Fruit fly (Drosophila melanogaster): ENCODE data around the gene pip.

The pip gene

dm6 chr3L:19337398-19338086, at the start of gene pip (continued):
- TF ChIP-seq CG33213 (GFP tag; optimal IDR thresholded peaks at IDR 0.05) (peak; percentile 30), grn (GFP tag; optimal IDR thresholded peaks at IDR 0.05) (peak; percentile 26), CG13287 (GFP tag; IDR thresholded peaks at IDR 0.05; ENCODE audit: partially characterized antibody) (no peak), Sox102F (GFP tag; optimal IDR thresholded peaks at IDR 0.05) (peak; percentile 10), CG17359 (tag; optimal IDR thresholded peaks at IDR 0.05) (peak; percentile 52), run (tag; optimal IDR thresholded peaks at IDR 0.05) (peak; percentile 2), Awh (GFP tag; IDR thresholded peaks at IDR 0.05) (0 out of 2 replicates have a peak, but pooled peaks have one; percentile 7), CG12071 (GFP tag; optimal IDR thresholded peaks at IDR 0.05) (peak; percentile 81), eyg (GFP tag; optimal IDR thresholded peaks at IDR 0.05) (peak; percentile 63), Myb (GFP tag; optimal IDR thresholded peaks at IDR 0.05) (no peak), z (GFP tag; IDR thresholded peaks at IDR 0.05) (no peak), CG18476 (GFP tag; optimal IDR thresholded peaks at IDR 0.05) (peak; percentile 38)

dm6 chr3L:19350579-19350978, 13.2 kb upstream of the pip start:
- no peak for TF ChIP-seq CG12071 (GFP tag; optimal IDR thresholded peaks at IDR 0.05)
- no peak for TF ChIP-seq crp (GFP tag; optimal IDR thresholded peaks at IDR 0.05)
- TF ChIP-seq CG8478 (optimal IDR thresholded peaks at IDR 0.05): peak; percentile 2
- TF ChIP-seq crol (GFP tag; IDR thresholded peaks at IDR 0.05): 0 out of 2 replicates have a peak, but pooled peaks have one; percentile 9
- TF ChIP-seq twi (tag; optimal IDR thresholded peaks at IDR 0.05): peak; percentile 18
- peak; percentile 3 for TF ChIP-seq Hr39 (optimal IDR thresholded peaks at IDR 0.05)
- TF ChIP-seq sens (GFP tag): peak; percentile 3

DNA sequence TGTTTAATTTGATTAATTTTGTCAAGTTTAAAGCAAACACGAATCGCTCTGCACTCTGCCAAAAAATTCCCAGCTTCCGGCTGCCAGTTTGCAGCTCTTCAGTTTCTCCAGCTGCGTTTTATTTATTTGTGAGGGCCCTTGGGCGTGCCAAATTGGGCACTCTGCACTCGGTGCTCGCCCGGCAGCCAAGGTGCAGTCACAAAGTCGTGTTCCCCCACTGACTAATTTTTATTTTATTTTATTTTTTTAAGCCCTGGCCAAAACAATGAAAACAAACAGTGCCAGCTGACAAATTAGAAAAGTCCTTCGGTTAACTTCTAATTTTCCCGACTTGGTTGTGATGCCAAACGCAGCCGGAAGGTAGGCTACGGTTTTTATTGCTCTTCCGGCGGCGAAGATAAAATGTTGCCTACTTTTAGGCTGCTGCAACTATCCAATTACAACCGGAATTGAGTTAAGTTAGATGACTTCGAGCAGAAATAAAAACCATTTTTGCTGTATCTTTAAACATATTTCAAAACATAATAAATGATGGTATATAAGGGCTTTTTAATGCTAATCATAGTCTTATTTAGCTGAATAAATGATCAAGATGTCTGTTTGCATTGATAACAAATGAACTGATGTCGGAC, 12.2 kb upstream of the pip start:
- TF ChIP-seq sc (optimal IDR thresholded peaks at IDR 0.05) (no peak), sc (GFP tag; optimal IDR thresholded peaks at IDR 0.05) (no peak), CG6689 (GFP tag; IDR thresholded peaks at IDR 0.05) (no peak), ro (GFP tag; IDR thresholded peaks at IDR 0.05) (no peak), CG7271 (tag; optimal IDR thresholded peaks at IDR 0.05) (peak; percentile 62), Oaz (GFP tag; IDR thresholded peaks at IDR 0.05) (no peak), trem (tag; optimal IDR thresholded peaks at IDR 0.05) (peak; percentile 28), tna (GFP tag; IDR thresholded peaks at IDR 0.05; ENCODE audit: partially characterized antibody) (no peak), CG17612 (GFP tag; IDR thresholded peaks at IDR 0.05) (peak; percentile 37; the same call in 1 of the 2 replicates), CG12744 (GFP tag; optimal IDR thresholded peaks at IDR 0.05) (no peak), pb (GFP tag; optimal IDR thresholded peaks at IDR 0.05) (peak; percentile 44), CG16863 (GFP tag; optimal IDR thresholded peaks at IDR 0.05) (no peak), CG3847 (GFP tag; IDR thresholded peaks at IDR 0.05) (0 out of 2 replicates have a peak, but pooled peaks have one; percentile 14), pan (optimal IDR thresholded peaks at IDR 0.05) (no peak), pan (GFP tag; optimal IDR thresholded peaks at IDR 0.05 in 1 of 2, IDR thresholded peaks at IDR 0.05 in 1 of 2) (peak in 1 of 2 experiments; percentile 7), eve (GFP tag; optimal IDR thresholded peaks at IDR 0.05) (no peak), CG8359 (GFP tag; optimal IDR thresholded peaks at IDR 0.05; ENCODE audit: borderline replicate concordance) (peak; percentile 19), Fer3 (tag; optimal IDR thresholded peaks at IDR 0.05) (peak; percentile 13), Dek (tag; optimal IDR thresholded peaks at IDR 0.05) (no peak), CrebB (tag; optimal IDR thresholded peaks at IDR 0.05) (no peak), sens (GFP tag) (peak; percentile 48), nerfin-1 (tag; optimal IDR thresholded peaks at IDR 0.05) (peak; percentile 23), CG31224 (GFP tag; IDR thresholded peaks at IDR 0.05) (no peak), p53 (GFP tag; optimal IDR thresholded peaks at IDR 0.05) (peak; percentile 9), CG14050 (GFP tag; IDR thresholded peaks at IDR 0.05) (no peak), Med (GFP tag) (peak; percentile 60), NK7.1 (GFP tag; optimal IDR thresholded peaks at IDR 0.05) (peak; percentile 14), CG8388 (GFP tag; optimal IDR thresholded peaks at IDR 0.05) (peak; percentile 3), unpg (GFP tag; optimal IDR thresholded peaks at IDR 0.05) (peak; percentile 23), stwl (tag; optimal IDR thresholded peaks at IDR 0.05) (peak; percentile 35)
